Worm (Caenorhabditis elegans): Measurements from ENCODE around the gene adt-2.

DNA sequence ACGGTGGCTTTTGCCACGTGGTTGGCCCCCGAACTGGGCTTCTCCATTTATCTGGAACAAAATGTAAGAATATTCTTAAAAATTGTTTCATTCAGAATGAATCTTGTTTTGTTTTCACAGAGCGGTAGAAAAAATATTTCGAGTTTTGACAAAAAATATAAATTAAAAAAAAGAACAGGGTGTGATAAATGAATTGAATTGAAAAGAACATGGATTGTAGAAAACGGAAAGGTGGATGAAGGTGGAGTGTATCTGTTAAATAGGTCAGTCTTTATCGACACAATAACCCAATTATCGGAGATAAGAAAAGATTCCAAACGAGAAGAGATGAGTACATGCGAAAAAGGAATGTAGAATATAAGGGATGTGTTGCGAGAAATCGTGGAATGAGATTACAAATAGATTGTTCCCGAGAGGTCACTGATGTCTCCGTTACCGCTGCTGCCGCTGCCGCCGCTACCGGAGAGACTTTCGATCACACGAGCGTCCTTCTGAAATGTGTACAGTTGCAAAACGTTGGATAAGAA is 48.2 kb upstream of the adt-2 start, which contains the start of gene dpy-7:
- TF ChIP-seq ZK546.5 (tag; optimal IDR thresholded peaks at IDR 0.05) (no peak), ama-1 (optimal IDR thresholded peaks at IDR 0.05) (no peak)

All from whole organism, L3 larva.